Worm (Caenorhabditis elegans) whole organism, L3 larva: ENCODE data around the gene nhr-90.

Experiments
- ZK546.5 ChIP-seq: sonication (generic microtip); optimal IDR thresholded peaks from 2 replicates; lab custom pipeline; 2017; ENCODE audit warnings: missing biosample characterization, missing genetic modification characterization
- egl-27 ChIP-seq: sonication (generic microtip); optimal IDR thresholded peaks from 4 replicates; lab custom pipeline; 2017; ENCODE audit warnings: missing biosample characterization, missing genetic modification reagents, missing genetic modification characterization
- zag-1 ChIP-seq: fragments of 150-350 bp; optimal IDR thresholded peaks from 2 replicates; lab custom pipeline; 2014; ENCODE audit warnings: missing biosample characterization, missing genetic modification characterization

DNA sequence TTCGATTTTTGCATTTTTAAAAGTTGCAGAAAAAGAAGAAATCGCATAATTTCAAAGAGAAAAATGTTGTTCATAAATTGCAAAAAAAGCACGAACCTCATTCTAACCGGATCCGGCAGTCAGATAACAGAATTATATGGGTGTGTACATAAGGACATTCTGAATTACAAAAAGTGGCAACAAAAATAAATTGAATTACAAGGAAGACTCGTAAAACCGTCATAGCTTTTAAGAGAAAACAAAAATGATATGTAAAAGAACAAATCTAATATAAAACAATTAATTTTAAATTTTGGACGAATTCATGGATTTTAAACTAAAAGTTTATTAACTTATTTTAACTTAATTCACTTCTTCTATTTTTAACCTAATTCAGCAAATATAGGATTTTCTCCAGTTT is 49.9 kb downstream of the nhr-90 start, which contains the start of gene F31F4.17:
- TF ChIP-seq egl-27 (no peak), zag-1 (tag; lab: Kevin White, UChicago) (no peak), ZK546.5 (tag; lab: Kevin White, UChicago) (no peak)
